Worm (Caenorhabditis elegans): ENCODE measurements around the gene gck-1.

DNA sequence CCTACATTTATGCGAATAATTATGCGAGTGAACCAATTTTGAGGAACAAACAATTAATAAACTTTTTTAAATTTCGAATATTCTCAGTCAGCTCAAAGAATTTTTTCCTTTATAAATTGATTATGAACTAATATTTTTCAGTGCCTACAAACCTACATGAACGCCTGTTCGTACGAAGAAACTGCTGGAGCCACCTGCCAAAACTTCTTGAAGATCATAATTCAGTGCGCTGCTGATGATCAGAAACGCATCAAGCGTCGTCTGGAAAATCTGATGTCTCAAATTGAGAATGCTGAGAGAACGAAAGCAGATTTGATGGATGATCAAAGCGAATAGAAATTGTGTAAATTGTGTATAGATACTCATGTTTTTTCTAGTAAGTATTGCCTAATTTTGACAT is 8.7 kb upstream of the gck-1 start:
- TF ChIP-seq cog-1 (tag; optimal IDR thresholded peaks at IDR 0.05): no peak
- TF ChIP-seq T22C8.4 (GFP tag; IDR thresholded peaks at IDR 0.05): no peak
- no peak for TF ChIP-seq flt-1 (GFP tag; IDR thresholded peaks at IDR 0.05)
